Worm (Caenorhabditis elegans) whole organism, L4 larva: ENCODE data around the gene Y45F10A.7.

Experiments
- D1046.2 ChIP-seq: fragments of 200-800 bp; sonication (Bioruptor generic); IDR thresholded peaks from 2 replicates; pipeline ENCODE4 v1.3.6; 2022; ENCODE audit warnings: missing genetic modification characterization, missing compliant biosample characterization
- F10B5.3 ChIP-seq: sonication (generic microtip); optimal IDR thresholded peaks from 2 replicates; lab custom pipeline; 2016; ENCODE audit warnings: mild to moderate bottlenecking, missing genetic modification characterization, missing compliant biosample characterization
- F26F4.8 ChIP-seq: fragments of 200-800 bp; sonication (Bioruptor generic); conservative IDR thresholded peaks from 2 replicates; pipeline ENCODE4 v1.3.6; 2022; ENCODE audit warnings: missing genetic modification characterization, missing compliant biosample characterization
- F44E2.7 ChIP-seq: fragments of 200-800 bp; sonication (Bioruptor generic); IDR thresholded peaks from 2 replicates; pipeline ENCODE4 v2.1.2; 2022; ENCODE audit warnings: missing genetic modification characterization, missing compliant biosample characterization
- T20F7.1 ChIP-seq: fragments of 200-800 bp; sonication (Bioruptor generic); optimal IDR thresholded peaks from 2 replicates; lab custom pipeline; 2018; ENCODE audit warnings: mild to moderate bottlenecking, missing genetic modification characterization, missing compliant biosample characterization
- T26A8.4 ChIP-seq: fragments of 200-800 bp; sonication (Bioruptor generic); IDR thresholded peaks from 2 replicates; pipeline ENCODE4 v1.3.6; 2022; ENCODE audit warnings: missing genetic modification characterization, missing compliant biosample characterization
- Y105C5A.15 ChIP-seq: fragments of 200-800 bp; sonication (Bioruptor generic); IDR thresholded peaks from 2 replicates; pipeline ENCODE4 v1.3.6; 2022; ENCODE audit warnings: missing genetic modification characterization, missing compliant biosample characterization
- Y5F2A.4 ChIP-seq: fragments of 200-800 bp; sonication (Bioruptor generic); optimal IDR thresholded peaks from 2 replicates; lab custom pipeline; 2018; ENCODE audit warnings: mild to moderate bottlenecking, missing genetic modification characterization, missing compliant biosample characterization
- Y75B8A.6 ChIP-seq: fragments of 200-800 bp; sonication (Bioruptor generic); IDR thresholded peaks from 2 replicates; pipeline ENCODE4 v1.3.6; 2022; ENCODE audit warnings: missing genetic modification reagents, missing genetic modification characterization, missing compliant biosample characterization
- ZK546.5 ChIP-seq, 2 experiments: sonication (generic microtip); optimal IDR thresholded peaks; 2 replicates each; lab custom pipeline; 2017; ENCODE audit warnings: missing biosample characterization in 2 of 2, missing genetic modification characterization in 2 of 2
- aha-1 ChIP-seq: fragments of 150-350 bp; peaks from one replicate; lab custom pipeline; 2014; ENCODE audit warnings: missing biosample characterization, missing genetic modification characterization
- arid-1 ChIP-seq: fragments of 200-800 bp; sonication (Bioruptor generic); conservative IDR thresholded peaks from 2 replicates; pipeline ENCODE4 v1.3.6; 2022; ENCODE audit warnings: missing genetic modification reagents, missing genetic modification characterization, missing compliant biosample characterization
- ceh-20 ChIP-seq: fragments of 200-800 bp; sonication (Bioruptor generic); IDR thresholded peaks from 2 replicates; pipeline ENCODE4 v1.3.6; 2022; ENCODE audit warnings: missing genetic modification reagents, missing genetic modification characterization, missing compliant biosample characterization
- ceh-32 ChIP-seq: sonication (generic microtip); optimal IDR thresholded peaks from 2 replicates; lab custom pipeline; 2016; ENCODE audit warnings: mild to moderate bottlenecking, missing genetic modification characterization, missing compliant biosample characterization; ENCODE audit not compliant: poor library complexity
- ceh-62 ChIP-seq: sonication (generic microtip); optimal IDR thresholded peaks from 2 replicates; lab custom pipeline; 2017; ENCODE audit warnings: missing biosample characterization, missing genetic modification characterization
- ceh-82 ChIP-seq: sonication (generic microtip); optimal IDR thresholded peaks from 2 replicates; lab custom pipeline; 2017; ENCODE audit warnings: missing biosample characterization, missing genetic modification characterization
- ctbp-1 ChIP-seq: fragments of 200-800 bp; sonication (Bioruptor generic); IDR thresholded peaks from 2 replicates; pipeline ENCODE4 v1.3.6; 2022; ENCODE audit warnings: missing genetic modification reagents, missing genetic modification characterization, missing compliant biosample characterization
- daf-8 ChIP-seq: fragments of 200-800 bp; sonication (Bioruptor generic); IDR thresholded peaks from 2 replicates; pipeline ENCODE4 v1.3.6; 2022; ENCODE audit warnings: missing genetic modification characterization, missing compliant biosample characterization
- dmd-8 ChIP-seq: fragments of 200-800 bp; sonication (Bioruptor generic); IDR thresholded peaks from 2 replicates; pipeline ENCODE4 v1.3.6; 2022; ENCODE audit warnings: missing genetic modification characterization, missing compliant biosample characterization
- dmd-9 ChIP-seq: fragments of 200-800 bp; sonication (Bioruptor generic); IDR thresholded peaks from 2 replicates; pipeline ENCODE4 v1.3.6; 2022; ENCODE audit warnings: missing genetic modification reagents, missing genetic modification characterization, missing compliant biosample characterization
- duxl-1 ChIP-seq: sonication (generic microtip); optimal IDR thresholded peaks from 2 replicates; lab custom pipeline; 2016; ENCODE audit warnings: mild to moderate bottlenecking, missing genetic modification characterization, moderate library complexity, missing compliant biosample characterization; ENCODE audit not compliant: poor library complexity
- egl-27 ChIP-seq: sonication (generic microtip); optimal IDR thresholded peaks from 3 replicates; lab custom pipeline; 2017; ENCODE audit warnings: missing biosample characterization, missing genetic modification reagents, missing genetic modification characterization
- fos-1 ChIP-seq: fragments of 150-350 bp; optimal IDR thresholded peaks from 2 replicates; lab custom pipeline; 2014; ENCODE audit warnings: missing biosample characterization, missing genetic modification characterization
- hlh-11 ChIP-seq: fragments of 200-800 bp; sonication (Bioruptor generic); optimal IDR thresholded peaks from 2 replicates; lab custom pipeline; 2018; ENCODE audit warnings: mild to moderate bottlenecking, missing genetic modification characterization, missing compliant biosample characterization
- lin-1 ChIP-seq: fragments of 200-800 bp; sonication (Bioruptor generic); IDR thresholded peaks from 2 replicates; pipeline ENCODE4 v1.3.6; 2022; ENCODE audit warnings: missing genetic modification reagents, missing genetic modification characterization, missing compliant biosample characterization
- lin-29 ChIP-seq: fragments of 200-800 bp; sonication (Bioruptor generic); IDR thresholded peaks from 2 replicates; pipeline ENCODE4 v1.3.6; 2022; ENCODE audit warnings: missing genetic modification reagents, missing genetic modification characterization, missing compliant biosample characterization
- lin-38 ChIP-seq: fragments of 200-800 bp; sonication (Bioruptor generic); IDR thresholded peaks from 2 replicates; pipeline ENCODE4 v1.3.6; 2022; ENCODE audit warnings: missing genetic modification reagents, missing genetic modification characterization, missing compliant biosample characterization
- lsy-2 ChIP-seq, 2 experiments: fragments of 150-350 bp in 1 of 2; sonication (generic microtip) in 1 of 2; optimal IDR thresholded peaks; 2 replicates each; lab custom pipeline; 2014 to 2017; ENCODE audit warnings: missing biosample characterization in 2 of 2, missing genetic modification characterization in 2 of 2
- madf-9 ChIP-seq: fragments of 200-800 bp; sonication (Bioruptor generic); conservative IDR thresholded peaks from 2 replicates; pipeline ENCODE4 v1.3.6; 2022; ENCODE audit warnings: missing genetic modification reagents, missing genetic modification characterization, missing compliant biosample characterization
- mdt-29 ChIP-seq: fragments of 200-800 bp; sonication (Bioruptor generic); IDR thresholded peaks from 2 replicates; pipeline ENCODE4 v1.3.6; 2022; ENCODE audit warnings: missing genetic modification reagents, missing genetic modification characterization, missing compliant biosample characterization
- nhr-102 ChIP-seq: sonication (generic microtip); optimal IDR thresholded peaks from 2 replicates; lab custom pipeline; 2016; ENCODE audit warnings: mild to moderate bottlenecking, missing genetic modification characterization, moderate library complexity, missing compliant biosample characterization
- nhr-28 ChIP-seq: fragments of 150-350 bp; optimal IDR thresholded peaks from 2 replicates; lab custom pipeline; 2014; ENCODE audit warnings: missing biosample characterization, missing genetic modification characterization
- nhr-41 ChIP-seq: fragments of 200-800 bp; sonication (Bioruptor generic); IDR thresholded peaks from 2 replicates; pipeline ENCODE4 v1.3.6; 2022; ENCODE audit warnings: missing genetic modification reagents, missing genetic modification characterization, missing compliant biosample characterization
- rbr-2 ChIP-seq: sonication (generic microtip); optimal IDR thresholded peaks from 2 replicates; lab custom pipeline; 2016; ENCODE audit warnings: missing genotype, missing genetic modification characterization, missing compliant biosample characterization
- set-16 ChIP-seq: fragments of 200-800 bp; sonication (Bioruptor generic); IDR thresholded peaks from 2 replicates; pipeline ENCODE4 v1.3.6; 2022; ENCODE audit warnings: missing genetic modification reagents, missing genetic modification characterization, missing compliant biosample characterization
- snpc-1.2 ChIP-seq: fragments of 200-800 bp; sonication (Bioruptor generic); IDR thresholded peaks from 2 replicates; pipeline ENCODE4 v1.3.6; 2022; ENCODE audit warnings: missing genetic modification reagents, missing genetic modification characterization, missing compliant biosample characterization
- spr-3 ChIP-seq: fragments of 200-800 bp; sonication (Bioruptor generic); optimal IDR thresholded peaks from 2 replicates; lab custom pipeline; 2018; ENCODE audit warnings: mild to moderate bottlenecking, missing genetic modification characterization, missing compliant biosample characterization
- tra-1 ChIP-seq: fragments of 200-800 bp; sonication (Bioruptor generic); IDR thresholded peaks from 2 replicates; pipeline ENCODE4 v1.3.6; 2022; ENCODE audit warnings: missing genetic modification reagents, missing genetic modification characterization, missing compliant biosample characterization
- unc-39 ChIP-seq: sonication (generic microtip); optimal IDR thresholded peaks from 2 replicates; lab custom pipeline; 2017; ENCODE audit warnings: missing biosample characterization, missing genetic modification characterization
- unc-62 ChIP-seq, 3 experiments: fragments of 150-350 bp in 1 of 3; sonication (generic microtip); optimal IDR thresholded peaks in 2 of 3; peaks in 1 of 3; 1 replicate in 1 of 3; 2 replicates in 2 of 3; lab custom pipeline; 2014 to 2017; ENCODE audit warnings: missing biosample characterization in 3 of 3, missing genetic modification characterization in 3 of 3, missing genetic modification reagents in 3 of 3, missing genotype in 1 of 3
- vab-7 ChIP-seq: fragments of 200-800 bp; sonication (Bioruptor generic); IDR thresholded peaks from 2 replicates; pipeline ENCODE4 v1.3.6; 2022; ENCODE audit warnings: missing genetic modification reagents, missing genetic modification characterization, missing compliant biosample characterization
- ztf-7 ChIP-seq: fragments of 150-350 bp; optimal IDR thresholded peaks from 2 replicates; lab custom pipeline; 2014; ENCODE audit warnings: missing biosample characterization, missing genetic modification characterization

The Y45F10A.7 gene

DNA sequence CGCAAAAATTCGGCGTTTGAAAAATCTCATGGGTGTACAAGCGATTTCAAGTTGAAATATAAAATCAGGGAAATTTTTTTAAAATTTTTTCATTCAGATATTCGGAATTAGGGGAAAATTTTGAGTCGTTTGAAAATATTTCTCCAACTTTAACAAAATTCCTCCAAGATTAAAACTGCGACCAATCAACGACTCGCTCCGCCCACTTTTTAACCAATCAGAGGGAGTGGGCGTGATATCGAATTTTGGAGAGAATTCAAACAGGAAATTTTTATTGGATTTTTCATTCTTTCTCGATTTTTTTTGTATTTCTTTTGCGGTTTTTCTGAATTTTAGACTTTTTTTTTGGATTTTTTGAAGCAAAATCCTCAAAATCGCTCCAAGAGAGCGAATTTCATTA is 32.9 kb downstream of the Y45F10A.7 start:
- TF ChIP-seq Y105C5A.15 (no peak), F44E2.7 (GFP tag; lab: Robert Waterston, UW) (no peak), T26A8.4 (GFP tag; lab: Robert Waterston, UW) (no peak), nhr-102 (tag; lab: Kevin White, UChicago) (no peak), lin-1 (GFP tag; lab: Robert Waterston, UW) (no peak), rbr-2 (tag; lab: Kevin White, UChicago) (no peak), spr-3 (no peak), lsy-2 (tag; optimal IDR thresholded peaks at IDR 0.05; lab: Kevin White, UChicago) (no peak), arid-1 (GFP tag; lab: Robert Waterston, UW) (no peak), unc-62 (GFP tag; optimal IDR thresholded peaks at IDR 0.05 in 1 of 2; lab: Kevin White, UChicago) (no peak), unc-62 (tag; optimal IDR thresholded peaks at IDR 0.05; lab: Kevin White, UChicago) (no peak)

- TF ChIP-seq egl-27 (no peak), ztf-7 (tag; lab: Kevin White, UChicago) (no peak), ctbp-1 (GFP tag; lab: Robert Waterston, UW) (no peak), rbr-2 (tag; lab: Kevin White, UChicago) (no peak), lsy-2 (tag; optimal IDR thresholded peaks at IDR 0.05; lab: Kevin White, UChicago) (peak in 1 of 2 experiments; percentile 85), hlh-11 (tag; lab: Kevin White, UChicago) (no peak), nhr-28 (no peak), Y5F2A.4 (no peak), madf-9 (GFP tag; lab: Robert Waterston, UW) (no peak), mdt-29 (no peak), F26F4.8 (no peak), snpc-1.2 (GFP tag; lab: Robert Waterston, UW) (peak; percentile 84), daf-8 (GFP tag; lab: Robert Waterston, UW) (no peak), ZK546.5 (tag; optimal IDR thresholded peaks at IDR 0.05; lab: Kevin White, UChicago) (no peak), fos-1 (tag; lab: Kevin White, UChicago) (no peak), tra-1 (GFP tag; lab: Robert Waterston, UW) (no peak), F44E2.7 (GFP tag; lab: Robert Waterston, UW) (no peak), Y75B8A.6 (GFP tag; lab: Robert Waterston, UW) (no peak), ceh-82 (tag; lab: Kevin White, UChicago) (no peak), aha-1 (peak; percentile 0), D1046.2 (GFP tag; lab: Robert Waterston, UW) (no peak), dmd-9 (GFP tag; lab: Robert Waterston, UW) (no peak), dmd-8 (no peak), lin-29 (GFP tag; lab: Robert Waterston, UW) (no peak), vab-7 (GFP tag; lab: Robert Waterston, UW) (no peak), F10B5.3 (no peak), unc-39 (no peak), duxl-1 (no peak), lin-38 (0 out of 2 replicates have a peak, but pooled peaks have one; percentile 10), ceh-32 (tag; lab: Kevin White, UChicago) (no peak), nhr-41 (GFP tag; lab: Robert Waterston, UW) (no peak)
- TF ChIP-seq, all 104 proteins: peak for 4
Measured at ce11 chrIV:13538901-13539300, 46.5 kb downstream of the Y45F10A.7 start.

DNA sequence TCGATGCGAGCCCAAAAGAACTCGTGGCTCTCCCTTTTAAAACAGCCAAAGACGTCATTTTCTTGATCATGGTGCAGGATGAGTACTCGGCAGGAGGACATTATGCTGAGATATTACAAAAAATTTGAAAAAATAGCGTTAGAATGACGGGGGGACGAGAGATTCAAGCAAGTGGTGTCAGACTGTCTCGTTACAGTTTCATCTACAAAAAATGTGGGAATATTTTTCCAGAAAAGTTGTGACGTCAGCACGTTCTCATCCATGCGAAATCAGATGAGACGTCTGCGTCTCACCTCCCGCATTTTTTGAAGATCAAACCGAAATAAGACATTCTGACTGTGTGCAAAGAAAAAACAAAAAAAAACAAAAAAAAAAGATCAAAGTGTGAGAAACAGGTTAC is 47.8 kb downstream of the Y45F10A.7 start, which contains the start of gene rsd-2:
TSS of gene rsd-2 (minus strand) at position 101 of the 400 bp plus-strand sequence.
- TF ChIP-seq lsy-2 (tag; optimal IDR thresholded peaks at IDR 0.05; lab: Kevin White, UChicago) (no peak), lin-29 (GFP tag; lab: Robert Waterston, UW) (no peak), ceh-62 (tag; lab: Kevin White, UChicago) (no peak), T20F7.1 (no peak), Y5F2A.4 (no peak), dmd-9 (GFP tag; lab: Robert Waterston, UW) (no peak), set-16 (no peak), ceh-20 (no peak)
